Fruit fly (Drosophila melanogaster): ENCODE data around the gene Gal.

- no peak for TF ChIP-seq Sox15 (GFP tag; optimal IDR thresholded peaks at IDR 0.05)
- no peak for TF ChIP-seq CG16779 (tag; optimal IDR thresholded peaks at IDR 0.05)
- no peak for TF ChIP-seq CG6854 (GFP tag; optimal IDR thresholded peaks at IDR 0.05)
- TF ChIP-seq CG31627 (GFP tag; optimal IDR thresholded peaks at IDR 0.05): no peak
- no peak for TF ChIP-seq esn (GFP tag; optimal IDR thresholded peaks at IDR 0.05)
- TF ChIP-seq CG6808 (GFP tag; optimal IDR thresholded peaks at IDR 0.05): no peak
- no peak for TF ChIP-seq CG4318 (GFP tag; optimal IDR thresholded peaks at IDR 0.05)
- no peak for TF ChIP-seq OdsH (GFP tag; optimal IDR thresholded peaks at IDR 0.05)
- no peak for TF ChIP-seq Hr39 (GFP tag; optimal IDR thresholded peaks at IDR 0.05)
- TF ChIP-seq Eip75B (GFP tag; optimal IDR thresholded peaks at IDR 0.05): no peak
- no peak for TF ChIP-seq achi (GFP tag; optimal IDR thresholded peaks at IDR 0.05)
- TF ChIP-seq Blimp-1 (GFP tag; optimal IDR thresholded peaks at IDR 0.05): no peak
- TF ChIP-seq fkh (GFP tag; optimal IDR thresholded peaks at IDR 0.05): no peak
Measured at dm6 chr2L:5988115-5989092, 18.2 kb downstream of the Gal start.
